Fruit fly (Drosophila melanogaster) whole organism, embryonic: ENCODE data around the gene Rpn9.

Experiments
- CG13775 ChIP-seq: fragments of 200-800 bp; sonication (Bioruptor generic); optimal IDR thresholded peaks from 3 replicates; lab custom pipeline; 2017; ENCODE audit warnings: missing biosample characterization, mild to moderate bottlenecking, missing genetic modification characterization
- CG15073 ChIP-seq: fragments of 200-800 bp; sonication (Bioruptor generic); optimal IDR thresholded peaks from 2 replicates; lab custom pipeline; 2016; ENCODE audit warnings: missing biosample characterization, missing genetic modification characterization
- CG15514 ChIP-seq: fragments of 200-800 bp; sonication (Bioruptor generic); optimal IDR thresholded peaks from 3 replicates; lab custom pipeline; 2017; ENCODE audit warnings: missing biosample characterization, missing genetic modification characterization, mild to moderate bottlenecking, moderate library complexity, missing genetic modification reagents
- CG17361 ChIP-seq: fragments of 200-800 bp; sonication (Bioruptor generic); IDR thresholded peaks from 3 replicates; pipeline ENCODE4 v1.3.6; 2022; ENCODE audit warnings: missing biosample characterization, missing genetic modification characterization
- CG1832 ChIP-seq: fragments of 200-800 bp; sonication (Bioruptor generic); optimal IDR thresholded peaks from 2 replicates; lab custom pipeline; 2017; ENCODE audit warnings: missing biosample characterization, mild to moderate bottlenecking, missing genetic modification characterization, inconsistent platforms
- CG2202 ChIP-seq: fragments of 200-800 bp; sonication (Bioruptor generic); optimal IDR thresholded peaks from 2 replicates; lab custom pipeline; 2018; ENCODE audit warnings: missing biosample characterization, mild to moderate bottlenecking, missing genetic modification characterization
- CG33557 ChIP-seq: fragments of 200-800 bp; sonication (Bioruptor generic); optimal IDR thresholded peaks from 2 replicates; lab custom pipeline; 2019; ENCODE audit warnings: missing biosample characterization, mild to moderate bottlenecking, missing genetic modification characterization, moderate library complexity
- CG34376 ChIP-seq: fragments of 200-800 bp; sonication (Bioruptor generic); optimal IDR thresholded peaks from 2 replicates; lab custom pipeline; 2018; ENCODE audit warnings: missing biosample characterization, mild to moderate bottlenecking, missing genetic modification characterization
- CG3838 ChIP-seq: fragments of 200-800 bp; sonication (Bioruptor generic); optimal IDR thresholded peaks from 3 replicates; lab custom pipeline; 2016; ENCODE audit warnings: missing biosample characterization, missing genetic modification characterization
- CG3995 ChIP-seq: fragments of 200-800 bp; sonication (Bioruptor generic); optimal IDR thresholded peaks from 3 replicates; lab custom pipeline; 2016; ENCODE audit warnings: missing biosample characterization, missing genetic modification characterization
- CG42726 ChIP-seq: fragments of 200-800 bp; sonication (Bioruptor generic); IDR thresholded peaks from 2 replicates; pipeline ENCODE4 v1.3.6; 2022; ENCODE audit warnings: missing biosample characterization, missing genetic modification characterization; ENCODE audit not compliant: partially characterized antibody
- CG4282 ChIP-seq: fragments of 200-800 bp; sonication (Bioruptor generic); optimal IDR thresholded peaks from 2 replicates; lab custom pipeline; 2016; ENCODE audit warnings: missing biosample characterization, missing genetic modification characterization
- CG4617 ChIP-seq: fragments of 200-800 bp; sonication (Bioruptor generic); optimal IDR thresholded peaks from 3 replicates; lab custom pipeline; 2016; ENCODE audit warnings: missing biosample characterization, missing genetic modification characterization, borderline replicate concordance
- CG4854 ChIP-seq: fragments of 200-800 bp; sonication (Bioruptor generic); optimal IDR thresholded peaks from 2 replicates; lab custom pipeline; 2016; ENCODE audit warnings: missing biosample characterization, missing genetic modification characterization, inconsistent platforms
- CG5180 ChIP-seq: fragments of 200-800 bp; sonication (Bioruptor generic); optimal IDR thresholded peaks from 3 replicates; lab custom pipeline; 2017; ENCODE audit warnings: missing biosample characterization, missing genetic modification characterization, mild to moderate bottlenecking, moderate library complexity, missing genetic modification reagents
- CG5245 ChIP-seq: fragments of 200-800 bp; sonication (Bioruptor generic); optimal IDR thresholded peaks from 3 replicates; lab custom pipeline; 2016; ENCODE audit warnings: missing biosample characterization, missing genetic modification characterization
- CG6272 ChIP-seq: fragments of 200-800 bp; sonication (Bioruptor generic); IDR thresholded peaks from 2 replicates; pipeline ENCODE4 v1.3.6; 2022; ENCODE audit warnings: missing biosample characterization, missing genetic modification characterization
- CG7271 ChIP-seq: fragments of 200-800 bp; sonication (Bioruptor generic); optimal IDR thresholded peaks from 2 replicates; lab custom pipeline; 2018; ENCODE audit warnings: missing biosample characterization, mild to moderate bottlenecking, missing genetic modification characterization, moderate library complexity
- CG7357 ChIP-seq: fragments of 200-800 bp; sonication (Bioruptor generic); IDR thresholded peaks from 3 replicates; pipeline ENCODE4 v1.3.6; 2022; ENCODE audit warnings: missing biosample characterization, missing genetic modification characterization
- CG9797 ChIP-seq: fragments of 200-800 bp; sonication (Bioruptor generic); optimal IDR thresholded peaks from 3 replicates; lab custom pipeline; 2018; ENCODE audit warnings: missing biosample characterization, mild to moderate bottlenecking, missing genetic modification characterization
- CrebB ChIP-seq: fragments of 200-800 bp; sonication (Bioruptor generic); optimal IDR thresholded peaks from 3 replicates; lab custom pipeline; 2018; ENCODE audit warnings: missing biosample characterization, mild to moderate bottlenecking, missing genetic modification characterization
- Dek ChIP-seq: fragments of 200-800 bp; sonication (Bioruptor generic); optimal IDR thresholded peaks from 3 replicates; lab custom pipeline; 2019; ENCODE audit warnings: missing biosample characterization, mild to moderate bottlenecking, missing genetic modification characterization, moderate library complexity
- Elba2 ChIP-seq: fragments of 200-800 bp; sonication (Bioruptor generic); optimal IDR thresholded peaks from 3 replicates; lab custom pipeline; 2016; ENCODE audit warnings: missing biosample characterization, missing genetic modification characterization
- HLHmδ ChIP-seq: fragments of 200-800 bp; sonication (Bioruptor generic); optimal IDR thresholded peaks from 2 replicates; lab custom pipeline; 2018; ENCODE audit warnings: missing biosample characterization, mild to moderate bottlenecking, missing genetic modification characterization, moderate library complexity
- Hey ChIP-seq: fragments of 200-800 bp; sonication (Bioruptor generic); optimal IDR thresholded peaks from 3 replicates; lab custom pipeline; 2018; ENCODE audit warnings: missing biosample characterization, mild to moderate bottlenecking, missing genetic modification characterization
- Nf-YA ChIP-seq: fragments of 200-800 bp; sonication (Bioruptor generic); IDR thresholded peaks from 2 replicates; pipeline ENCODE4 v1.3.6; 2022; ENCODE audit warnings: missing biosample characterization, missing genetic modification characterization
- Nf-YB ChIP-seq: fragments of 200-800 bp; sonication (Bioruptor generic); optimal IDR thresholded peaks from 3 replicates; lab custom pipeline; 2019; ENCODE audit warnings: missing biosample characterization, mild to moderate bottlenecking, missing genetic modification characterization, moderate library complexity
- Ravus ChIP-seq: fragments of 200-800 bp; sonication (Bioruptor generic); IDR thresholded peaks from 2 replicates; pipeline ENCODE4 v1.3.6; 2022; ENCODE audit warnings: missing biosample characterization, missing genetic modification characterization
- Sox100B ChIP-seq: fragments of 200-800 bp; sonication (Bioruptor generic); optimal IDR thresholded peaks from 3 replicates; lab custom pipeline; 2018; ENCODE audit warnings: missing biosample characterization, mild to moderate bottlenecking, missing genetic modification characterization
- Spps ChIP-seq: fragments of 200-800 bp; sonication (Bioruptor generic); optimal IDR thresholded peaks from 2 replicates; lab custom pipeline; 2018; ENCODE audit warnings: missing biosample characterization, mild to moderate bottlenecking, missing genetic modification characterization
- Taf1 ChIP-seq: fragments of 200-800 bp; sonication (Bioruptor generic); IDR thresholded peaks from 2 replicates; pipeline ENCODE4 v1.3.6; 2022; ENCODE audit warnings: missing biosample characterization, missing genetic modification characterization
- al ChIP-seq: fragments of 200-800 bp; sonication (Bioruptor generic); IDR thresholded peaks from 2 replicates; pipeline ENCODE4 v1.3.6; 2022; ENCODE audit warnings: missing biosample characterization, missing genetic modification characterization
- br ChIP-seq: fragments of >200 bp; optimal IDR thresholded peaks from 2 replicates; lab custom pipeline; 2017
- ci ChIP-seq: fragments of 200-800 bp; sonication (Bioruptor generic); IDR thresholded peaks from 3 replicates; pipeline ENCODE4 v1.3.6; 2022; ENCODE audit warnings: missing biosample characterization, missing genetic modification characterization
- crp ChIP-seq, 2 experiments: fragments of 200-800 bp; sonication (Bioruptor generic); optimal IDR thresholded peaks; 2 replicates in 1 of 2; 3 replicates in 1 of 2; lab custom pipeline; 2017; ENCODE audit warnings: missing biosample characterization in 2 of 2, missing genetic modification characterization in 2 of 2, mild to moderate bottlenecking in 1 of 2, moderate library complexity in 1 of 2
- dati ChIP-seq: fragments of 200-800 bp; sonication (Bioruptor generic); IDR thresholded peaks from 2 replicates; pipeline ENCODE4 v1.3.6; 2022; ENCODE audit warnings: missing biosample characterization, missing genetic modification characterization
- dm ChIP-seq: fragments of 200-800 bp; sonication (Bioruptor generic); optimal IDR thresholded peaks from 3 replicates; lab custom pipeline; 2016; ENCODE audit warnings: missing biosample characterization, missing genetic modification characterization
- dpn ChIP-seq, 2 experiments: fragments of 200-800 bp; sonication (Bioruptor generic); optimal IDR thresholded peaks; 3 replicates each; lab custom pipeline; 2016; ENCODE audit warnings: missing biosample characterization in 2 of 2, missing genetic modification characterization in 2 of 2
- esg ChIP-seq: fragments of 200-800 bp; sonication (Bioruptor generic); conservative IDR thresholded peaks from 2 replicates; pipeline ENCODE4 v1.3.6; 2022; ENCODE audit warnings: missing biosample characterization, missing genetic modification characterization
- fru ChIP-seq: fragments of >200 bp; optimal IDR thresholded peaks from 2 replicates; lab custom pipeline; 2017
- gcm ChIP-seq: fragments of 200-800 bp; sonication (Bioruptor generic); optimal IDR thresholded peaks from 2 replicates; lab custom pipeline; 2019; ENCODE audit warnings: missing biosample characterization, mild to moderate bottlenecking, missing genetic modification characterization, moderate library complexity
- knrl ChIP-seq: fragments of 200-800 bp; sonication (Bioruptor generic); IDR thresholded peaks from 3 replicates; pipeline ENCODE4 v1.3.6; 2022; ENCODE audit warnings: missing biosample characterization, missing genetic modification characterization; ENCODE audit not compliant: partially characterized antibody
- oc ChIP-seq: fragments of 200-800 bp; sonication (Bioruptor generic); optimal IDR thresholded peaks from 2 replicates; lab custom pipeline; 2018; ENCODE audit warnings: missing biosample characterization, mild to moderate bottlenecking, missing genetic modification characterization, moderate library complexity
- pfk ChIP-seq: fragments of 200-800 bp; sonication (Bioruptor generic); optimal IDR thresholded peaks from 2 replicates; lab custom pipeline; 2018; ENCODE audit warnings: missing biosample characterization, mild to moderate bottlenecking, missing genetic modification characterization, moderate library complexity
- pho ChIP-seq: fragments of 200-800 bp; sonication (Bioruptor generic); optimal IDR thresholded peaks from 2 replicates; lab custom pipeline; 2016; ENCODE audit warnings: missing biosample characterization, missing genetic modification characterization
- pnt ChIP-seq: fragments of 200-800 bp; sonication (Bioruptor generic); optimal IDR thresholded peaks from 3 replicates; lab custom pipeline; 2016; ENCODE audit warnings: missing biosample characterization, missing genetic modification characterization
- stwl ChIP-seq: fragments of 200-800 bp; sonication (Bioruptor generic); optimal IDR thresholded peaks from 3 replicates; lab custom pipeline; 2018; ENCODE audit warnings: missing biosample characterization, mild to moderate bottlenecking, missing genetic modification characterization, moderate library complexity
- tap ChIP-seq: fragments of 200-800 bp; optimal IDR thresholded peaks from 3 replicates; lab custom pipeline; 2019; ENCODE audit warnings: missing biosample characterization, mild to moderate bottlenecking, missing genetic modification characterization, moderate library complexity
- tin ChIP-seq: fragments of 200-800 bp; sonication (Bioruptor generic); optimal IDR thresholded peaks from 3 replicates; lab custom pipeline; 2016; ENCODE audit warnings: missing biosample characterization, missing genetic modification characterization
- trem ChIP-seq: fragments of 200-800 bp; optimal IDR thresholded peaks from 3 replicates; lab custom pipeline; 2019; ENCODE audit warnings: missing biosample characterization, mild to moderate bottlenecking, missing genetic modification characterization, moderate library complexity
- wdn ChIP-seq: fragments of 200-800 bp; sonication (Bioruptor generic); IDR thresholded peaks from 2 replicates; pipeline ENCODE4 v1.3.6; 2022; ENCODE audit warnings: missing biosample characterization, missing genetic modification characterization

The Rpn9 gene

DNA sequence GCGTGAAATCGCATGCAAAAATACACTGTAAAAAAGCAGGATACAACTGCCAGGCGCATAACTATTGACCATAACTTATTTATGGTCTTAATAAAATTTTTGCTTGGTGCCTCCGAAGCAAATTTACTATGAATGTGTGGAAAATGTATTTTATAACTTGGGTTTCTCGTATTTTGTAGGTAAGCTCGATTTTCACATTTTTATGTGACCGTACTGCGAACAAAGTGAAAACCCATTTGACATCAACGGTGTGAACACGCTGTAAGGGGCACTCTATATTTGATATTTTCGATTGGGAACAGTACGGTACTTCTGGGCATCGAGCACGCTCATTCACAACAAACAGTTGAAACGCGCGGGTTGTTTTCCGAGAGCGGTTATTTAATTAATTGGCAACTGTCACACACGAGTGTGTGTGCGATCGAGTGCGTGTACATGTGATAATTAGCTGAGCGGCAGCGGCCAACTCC is 48.2 kb upstream of the Rpn9 start, which contains the start of the genes Nup98-96 and mbc (continued):
- peak; percentile 61 for TF ChIP-seq Spps (tag; lab: Kevin White, UChicago)
- TF ChIP-seq CG7271 (tag; lab: Kevin White, UChicago): no peak
- peak; percentile 73 for TF ChIP-seq Taf1
- TF ChIP-seq br (lab: Kevin White, UChicago): no peak
- peak; percentile 95 for TF ChIP-seq dm (GFP tag; lab: Kevin White, UChicago)
- TF ChIP-seq knrl (GFP tag; lab: Robert Waterston, UW): peak; percentile 61; the same call in 2 of the 3 replicates
- TF ChIP-seq wdn (GFP tag; lab: Robert Waterston, UW): peak; percentile 45; the same call in 1 of the 2 replicates
- no peak for TF ChIP-seq CG1832
- peak; percentile 83 for TF ChIP-seq CG3995 (GFP tag; lab: Kevin White, UChicago)
- peak; percentile 78 for TF ChIP-seq CG4854
- TF ChIP-seq CG5245 (GFP tag; lab: Kevin White, UChicago): peak; percentile 63
- peak; percentile 68 for TF ChIP-seq oc
- TF ChIP-seq pnt (GFP tag; lab: Kevin White, UChicago): peak; percentile 94
- peak; percentile 75 for TF ChIP-seq ci (GFP tag; lab: Robert Waterston, UW)
- peak; percentile 80 for TF ChIP-seq stwl (tag; lab: Kevin White, UChicago)
- peak; percentile 31 for TF ChIP-seq Sox100B
- peak; percentile 88 for TF ChIP-seq esg
- TF ChIP-seq CG5180: peak; percentile 58
- peak; percentile 19 for TF ChIP-seq tap (tag; lab: Kevin White, UChicago)
- no peak for TF ChIP-seq dati (GFP tag; lab: Robert Waterston, UW)
- peak in 1 of 2 experiments; percentile 56 for TF ChIP-seq crp (GFP tag; optimal IDR thresholded peaks at IDR 0.05; lab: Kevin White, UChicago)
- TF ChIP-seq pho: peak; percentile 95
- TF ChIP-seq Hey: peak; percentile 28
- TF ChIP-seq HLHmδ (GFP tag; lab: Kevin White, UChicago): peak; percentile 90
- TF ChIP-seq Dek (tag; lab: Kevin White, UChicago): peak; percentile 82
- peak; percentile 90 to 95 for TF ChIP-seq dpn (GFP tag; optimal IDR thresholded peaks at IDR 0.05; lab: Kevin White, UChicago)
- TF ChIP-seq tin (GFP tag; lab: Kevin White, UChicago): peak; percentile 87
- TF ChIP-seq CG33557 (GFP tag; lab: Kevin White, UChicago): peak; percentile 63
- TF ChIP-seq CG13775: peak; percentile 92
- TF ChIP-seq Nf-YB (GFP tag; lab: Kevin White, UChicago): peak; percentile 57
- peak; percentile 69 for TF ChIP-seq CG3838 (GFP tag; lab: Kevin White, UChicago)
- TF ChIP-seq Ravus (GFP tag; lab: Robert Waterston, UW): peak; percentile 20; the same call in 1 of the 2 replicates
- TF ChIP-seq CG34376 (GFP tag; lab: Kevin White, UChicago): peak; percentile 44
- peak; percentile 99 for TF ChIP-seq CG7357 (GFP tag; lab: Robert Waterston, UW)
- TF ChIP-seq CG17361: peak; percentile 88
- TF ChIP-seq Nf-YA: no peak
- peak; percentile 34 for TF ChIP-seq gcm (GFP tag; lab: Kevin White, UChicago)
- TF ChIP-seq CG4617 (GFP tag; lab: Kevin White, UChicago): peak; percentile 95
- peak; percentile 84 for TF ChIP-seq CG15514 (GFP tag; lab: Kevin White, UChicago)
- TF ChIP-seq trem: peak; percentile 91
- peak; percentile 60; the same call in 1 of the 2 replicates for TF ChIP-seq CG42726 (GFP tag; lab: Robert Waterston, UW)
- TF ChIP-seq CG15073 (GFP tag; lab: Kevin White, UChicago): no peak
- TF ChIP-seq CG9797 (GFP tag; lab: Kevin White, UChicago): peak; percentile 100
- peak; percentile 57 for TF ChIP-seq pfk (GFP tag; lab: Kevin White, UChicago)
- TF ChIP-seq CG6272 (GFP tag; lab: Robert Waterston, UW): peak; percentile 89
- TF ChIP-seq CG4282 (GFP tag; lab: Kevin White, UChicago): peak; percentile 59
- TF ChIP-seq CG2202 (tag; lab: Kevin White, UChicago): peak; percentile 57
- peak; percentile 86 for TF ChIP-seq Elba2
- TF ChIP-seq al: peak; percentile 76
- TF ChIP-seq CrebB: peak; percentile 37
- no peak for TF ChIP-seq fru
